Worm (Caenorhabditis elegans) whole organism, L4 larva: Measurements from ENCODE around the gene nhr-129.

Source experiments
- D1046.2 ChIP-seq: fragments of 200-800 bp; sonication (Bioruptor generic); IDR thresholded peaks from 2 replicates; pipeline ENCODE4 v1.3.6; 2022; ENCODE audit warnings: missing genetic modification characterization, missing compliant biosample characterization
- F37D6.2 ChIP-seq: sonication (generic microtip); optimal IDR thresholded peaks from 2 replicates; lab custom pipeline; 2016; ENCODE audit warnings: mild to moderate bottlenecking, missing genetic modification characterization, missing compliant biosample characterization
- F49E8.2 ChIP-seq: sonication (generic microtip); optimal IDR thresholded peaks from 2 replicates; lab custom pipeline; 2016; ENCODE audit warnings: missing compliant biosample characterization, mild to moderate bottlenecking, missing genetic modification characterization, borderline replicate concordance
- R02D3.7 ChIP-seq: fragments of 150-350 bp; sonication (generic microtip); optimal IDR thresholded peaks from 3 replicates; lab custom pipeline; 2014; ENCODE audit warnings: missing biosample characterization, missing genetic modification characterization
- Y105C5A.15 ChIP-seq: fragments of 200-800 bp; sonication (Bioruptor generic); IDR thresholded peaks from 2 replicates; pipeline ENCODE4 v1.3.6; 2022; ENCODE audit warnings: missing genetic modification characterization, missing compliant biosample characterization
- Y48G9A.11 ChIP-seq: fragments of 200-800 bp; sonication (Bioruptor generic); IDR thresholded peaks from 2 replicates; pipeline ENCODE4 v1.3.6; 2022; ENCODE audit warnings: missing genetic modification reagents, missing genetic modification characterization, missing compliant biosample characterization
- Y5F2A.4 ChIP-seq: fragments of 200-800 bp; sonication (Bioruptor generic); optimal IDR thresholded peaks from 2 replicates; lab custom pipeline; 2018; ENCODE audit warnings: mild to moderate bottlenecking, missing genetic modification characterization, missing compliant biosample characterization
- ZK337.2 ChIP-seq: fragments of 200-800 bp; sonication (Bioruptor generic); IDR thresholded peaks from 2 replicates; pipeline ENCODE4 v1.3.6; 2022; ENCODE audit warnings: missing genetic modification reagents, missing genetic modification characterization, missing compliant biosample characterization
- ZK546.5 ChIP-seq, 2 experiments: sonication (generic microtip); optimal IDR thresholded peaks; 2 replicates each; lab custom pipeline; 2017; ENCODE audit warnings: missing biosample characterization in 2 of 2, missing genetic modification characterization in 2 of 2
- aha-1 ChIP-seq: fragments of 150-350 bp; peaks from one replicate; lab custom pipeline; 2014; ENCODE audit warnings: missing biosample characterization, missing genetic modification characterization
- ama-1 ChIP-seq: fragments of 150-350 bp; optimal IDR thresholded peaks from 2 replicates; lab custom pipeline; 2014; ENCODE audit warnings: inconsistent platforms, mixed read lengths
- arid-1 ChIP-seq: fragments of 200-800 bp; sonication (Bioruptor generic); conservative IDR thresholded peaks from 2 replicates; pipeline ENCODE4 v1.3.6; 2022; ENCODE audit warnings: missing genetic modification reagents, missing genetic modification characterization, missing compliant biosample characterization
- ceh-28 ChIP-seq: fragments of 150-350 bp; optimal IDR thresholded peaks from 2 replicates; lab custom pipeline; 2014; ENCODE audit warnings: missing biosample characterization, missing genetic modification reagents, missing genetic modification characterization
- ceh-32 ChIP-seq: sonication (generic microtip); optimal IDR thresholded peaks from 2 replicates; lab custom pipeline; 2016; ENCODE audit warnings: mild to moderate bottlenecking, missing genetic modification characterization, missing compliant biosample characterization; ENCODE audit not compliant: poor library complexity
- ceh-44 ChIP-seq: fragments of 200-800 bp; sonication (Bioruptor generic); IDR thresholded peaks from 2 replicates; pipeline ENCODE4 v1.3.6; 2022; ENCODE audit warnings: missing genetic modification reagents, missing genetic modification characterization, missing compliant biosample characterization
- ces-1 ChIP-seq: fragments of 150-350 bp; sonication (generic microtip); optimal IDR thresholded peaks from 4 replicates; lab custom pipeline; 2014; ENCODE audit warnings: missing biosample characterization, missing genetic modification reagents, missing genetic modification characterization
- cey-2 ChIP-seq: sonication (generic microtip); optimal IDR thresholded peaks from 3 replicates; lab custom pipeline; 2017; ENCODE audit warnings: missing genetic modification characterization, mild to moderate bottlenecking, missing compliant biosample characterization, antibody characterized with exemption, borderline replicate concordance; ENCODE audit not compliant: insufficient read depth
- daf-16 ChIP-seq, 3 experiments: sonication (generic microtip); optimal IDR thresholded peaks; 2 replicates each; lab custom pipeline; 2016 to 2017; ENCODE audit warnings: missing genetic modification characterization in 3 of 3, missing genetic modification reagents in 3 of 3, mild to moderate bottlenecking in 2 of 3, missing compliant biosample characterization in 2 of 3, missing biosample characterization in 1 of 3, moderate library complexity in 1 of 3
- dmd-6 ChIP-seq: fragments of 200-800 bp; sonication (Bioruptor generic); IDR thresholded peaks from 2 replicates; pipeline ENCODE4 v1.3.6; 2022; ENCODE audit warnings: missing genetic modification reagents, missing genetic modification characterization, missing compliant biosample characterization
- dpl-1 ChIP-seq: fragments of 150-350 bp; optimal IDR thresholded peaks from 2 replicates; lab custom pipeline; 2014; ENCODE audit warnings: missing biosample characterization, missing genetic modification reagents, missing genetic modification characterization
- egl-43 ChIP-seq: fragments of 200-800 bp; sonication (Bioruptor generic); IDR thresholded peaks from 2 replicates; pipeline ENCODE4 v1.3.6; 2022; ENCODE audit warnings: missing genetic modification reagents, missing genetic modification characterization, missing compliant biosample characterization
- fos-1 ChIP-seq: fragments of 150-350 bp; optimal IDR thresholded peaks from 2 replicates; lab custom pipeline; 2014; ENCODE audit warnings: missing biosample characterization, missing genetic modification characterization
- hif-1 ChIP-seq, 2 experiments: sonication (generic microtip); optimal IDR thresholded peaks; 2 replicates each; lab custom pipeline; 2016 to 2017; ENCODE audit warnings: missing compliant biosample characterization in 2 of 2, missing genetic modification characterization in 2 of 2, missing genetic modification reagents in 2 of 2, missing genotype in 2 of 2, mild to moderate bottlenecking in 1 of 2
- hlh-11 ChIP-seq: fragments of 200-800 bp; sonication (Bioruptor generic); optimal IDR thresholded peaks from 2 replicates; lab custom pipeline; 2018; ENCODE audit warnings: mild to moderate bottlenecking, missing genetic modification characterization, missing compliant biosample characterization
- hlh-30 ChIP-seq: sonication (generic microtip); optimal IDR thresholded peaks from 2 replicates; lab custom pipeline; 2017; ENCODE audit warnings: antibody characterized with exemption, mild to moderate bottlenecking, missing genetic modification characterization, missing compliant biosample characterization; ENCODE audit not compliant: insufficient read depth
- hmg-1.1 ChIP-seq: fragments of 200-800 bp; sonication (Bioruptor generic); IDR thresholded peaks from 2 replicates; pipeline ENCODE4 v1.3.6; 2022; ENCODE audit warnings: missing genetic modification reagents, missing genetic modification characterization, missing compliant biosample characterization
- lim-7 ChIP-seq: fragments of 200-800 bp; sonication (Bioruptor generic); IDR thresholded peaks from 2 replicates; pipeline ENCODE4 v1.3.6; 2022; ENCODE audit warnings: missing genetic modification characterization, missing compliant biosample characterization
- lin-1 ChIP-seq: fragments of 200-800 bp; sonication (Bioruptor generic); IDR thresholded peaks from 2 replicates; pipeline ENCODE4 v1.3.6; 2022; ENCODE audit warnings: missing genetic modification reagents, missing genetic modification characterization, missing compliant biosample characterization
- lin-15B ChIP-seq: fragments of 150-350 bp; sonication (generic microtip); optimal IDR thresholded peaks from 3 replicates; lab custom pipeline; 2014; ENCODE audit warnings: missing biosample characterization, missing genetic modification characterization
- lin-29 ChIP-seq: fragments of 200-800 bp; sonication (Bioruptor generic); IDR thresholded peaks from 2 replicates; pipeline ENCODE4 v1.3.6; 2022; ENCODE audit warnings: missing genetic modification reagents, missing genetic modification characterization, missing compliant biosample characterization
- lsy-2 ChIP-seq, 2 experiments: fragments of 150-350 bp in 1 of 2; sonication (generic microtip) in 1 of 2; optimal IDR thresholded peaks; 2 replicates each; lab custom pipeline; 2014 to 2017; ENCODE audit warnings: missing biosample characterization in 2 of 2, missing genetic modification characterization in 2 of 2
- madf-9 ChIP-seq: fragments of 200-800 bp; sonication (Bioruptor generic); conservative IDR thresholded peaks from 2 replicates; pipeline ENCODE4 v1.3.6; 2022; ENCODE audit warnings: missing genetic modification reagents, missing genetic modification characterization, missing compliant biosample characterization
- mdl-1 ChIP-seq, 2 experiments: fragments of 150-350 bp in 1 of 2; sonication (generic microtip) in 1 of 2; optimal IDR thresholded peaks; 2 replicates each; lab custom pipeline; 2014 to 2017; ENCODE audit warnings: missing biosample characterization in 2 of 2, missing genetic modification characterization in 2 of 2
- mep-1 ChIP-seq: fragments of 150-350 bp; sonication (generic microtip); optimal IDR thresholded peaks from 3 replicates; lab custom pipeline; 2014; ENCODE audit warnings: missing biosample characterization, missing genetic modification characterization
- mxl-3 ChIP-seq: fragments of 200-800 bp; sonication (Bioruptor generic); optimal IDR thresholded peaks from 2 replicates; lab custom pipeline; 2018; ENCODE audit warnings: mild to moderate bottlenecking, missing genetic modification characterization, missing compliant biosample characterization
- nhr-237 ChIP-seq: sonication (generic microtip); optimal IDR thresholded peaks from 2 replicates; lab custom pipeline; 2017; ENCODE audit warnings: missing biosample characterization, missing genetic modification characterization
- nhr-25 ChIP-seq: sonication (generic microtip); optimal IDR thresholded peaks from 2 replicates; lab custom pipeline; 2017; ENCODE audit warnings: missing genetic modification characterization, mild to moderate bottlenecking, missing compliant biosample characterization, antibody characterized with exemption, moderate library complexity, borderline replicate concordance; ENCODE audit not compliant: insufficient read depth
- nhr-42 ChIP-seq: fragments of 200-800 bp; sonication (Bioruptor generic); IDR thresholded peaks from 2 replicates; pipeline ENCODE4 v1.3.6; 2022; ENCODE audit warnings: missing genetic modification characterization, missing compliant biosample characterization
- nhr-48 ChIP-seq: sonication (generic microtip); optimal IDR thresholded peaks from 2 replicates; lab custom pipeline; 2016; ENCODE audit warnings: mild to moderate bottlenecking, missing genetic modification characterization, missing compliant biosample characterization
- nhr-6 ChIP-seq: fragments of 150-350 bp; optimal IDR thresholded peaks from 2 replicates; lab custom pipeline; 2014; ENCODE audit warnings: missing biosample characterization, missing genetic modification characterization
- pha-4 ChIP-seq, 2 experiments: fragments of 150-350 bp in 1 of 2; fragments of 200-800 bp in 1 of 2; sonication (Bioruptor generic) in 1 of 2; IDR thresholded peaks in 1 of 2; optimal IDR thresholded peaks in 1 of 2; 2 replicates each; pipeline versions ENCODE4 v1.3.6 to Lab custom; 2014 to 2022; ENCODE audit warnings: missing genetic modification characterization in 2 of 2, missing genetic modification reagents in 2 of 2, missing biosample characterization in 1 of 2, missing compliant biosample characterization in 1 of 2
- php-3 ChIP-seq: fragments of 200-800 bp; sonication (Bioruptor generic); IDR thresholded peaks from 2 replicates; pipeline ENCODE4 v1.3.6; 2022; ENCODE audit warnings: missing genetic modification reagents, missing genetic modification characterization, missing compliant biosample characterization
- sdz-12 ChIP-seq: fragments of 200-800 bp; sonication (Bioruptor generic); optimal IDR thresholded peaks from 2 replicates; lab custom pipeline; 2018; ENCODE audit warnings: mild to moderate bottlenecking, missing genetic modification characterization, missing compliant biosample characterization
- set-16 ChIP-seq: fragments of 200-800 bp; sonication (Bioruptor generic); IDR thresholded peaks from 2 replicates; pipeline ENCODE4 v1.3.6; 2022; ENCODE audit warnings: missing genetic modification reagents, missing genetic modification characterization, missing compliant biosample characterization
- skn-1 ChIP-seq: fragments of 150-350 bp; optimal IDR thresholded peaks from 2 replicates; lab custom pipeline; 2014; ENCODE audit warnings: missing biosample characterization, missing genetic modification characterization
- tag-97 ChIP-seq: fragments of 200-800 bp; sonication (Bioruptor generic); IDR thresholded peaks from 2 replicates; pipeline ENCODE4 v1.3.6; 2022; ENCODE audit warnings: missing genetic modification characterization, missing compliant biosample characterization
- unc-130 ChIP-seq: sonication (generic microtip); optimal IDR thresholded peaks from 2 replicates; lab custom pipeline; 2016; ENCODE audit warnings: missing genetic modification reagents, missing genetic modification characterization, missing compliant biosample characterization
- unc-39 ChIP-seq: sonication (generic microtip); optimal IDR thresholded peaks from 2 replicates; lab custom pipeline; 2017; ENCODE audit warnings: missing biosample characterization, missing genetic modification characterization
- zfp-2 ChIP-seq: sonication (generic microtip); optimal IDR thresholded peaks from 2 replicates; lab custom pipeline; 2016; ENCODE audit warnings: mild to moderate bottlenecking, missing genetic modification characterization, missing compliant biosample characterization
- zip-11 ChIP-seq: fragments of 200-800 bp; sonication (Bioruptor generic); IDR thresholded peaks from 2 replicates; pipeline ENCODE4 v1.3.6; 2022; ENCODE audit warnings: missing genetic modification characterization, missing compliant biosample characterization

nhr-129 gene

ce11 chrV:13371336-13371735 lies 40.5 kb upstream of the nhr-129 start:
- no peak for TF ChIP-seq hif-1 (tag; optimal IDR thresholded peaks at IDR 0.05; lab: Kevin White, UChicago)
- no peak for TF ChIP-seq lim-7 (GFP tag; lab: Robert Waterston, UW)
- TF ChIP-seq daf-16 (GFP tag; optimal IDR thresholded peaks at IDR 0.05; lab: Kevin White, UChicago): no peak
- no peak for TF ChIP-seq daf-16 (tag; optimal IDR thresholded peaks at IDR 0.05; lab: Kevin White, UChicago)
- peak; percentile 96 for TF ChIP-seq aha-1 (tag; lab: Kevin White, UChicago)
- TF ChIP-seq madf-9 (GFP tag; lab: Robert Waterston, UW): no peak
- TF ChIP-seq ceh-28 (tag; lab: Kevin White, UChicago): no peak
- no peak for TF ChIP-seq arid-1
- no peak for TF ChIP-seq tag-97 (GFP tag; lab: Robert Waterston, UW)
- TF ChIP-seq nhr-25 (tag; lab: Kevin White, UChicago): peak; percentile 94
- no peak for TF ChIP-seq unc-130 (GFP tag; lab: Kevin White, UChicago)
- TF ChIP-seq nhr-48 (tag; lab: Kevin White, UChicago): peak; percentile 62
- no peak for TF ChIP-seq ceh-32 (tag; lab: Kevin White, UChicago)
- TF ChIP-seq ces-1 (GFP tag; lab: Kevin White, UChicago): no peak
- no peak for TF ChIP-seq set-16 (GFP tag; lab: Robert Waterston, UW)
- peak; percentile 19; the same call in 1 of the 2 replicates for TF ChIP-seq dmd-6 (GFP tag; lab: Robert Waterston, UW)
- no peak for TF ChIP-seq lin-1
- peak; percentile 56 for TF ChIP-seq hlh-30 (tag; lab: Kevin White, UChicago)
- TF ChIP-seq sdz-12 (GFP tag; lab: Kevin White, UChicago): no peak
- no peak for TF ChIP-seq php-3 (GFP tag; lab: Robert Waterston, UW)
- no peak for TF ChIP-seq fos-1 (tag; lab: Kevin White, UChicago)
- TF ChIP-seq lsy-2 (tag; optimal IDR thresholded peaks at IDR 0.05; lab: Kevin White, UChicago): peak; percentile 21 to 43
- TF ChIP-seq skn-1: no peak
- no peak for TF ChIP-seq hmg-1.1
- TF ChIP-seq F37D6.2: no peak
- no peak for TF ChIP-seq lin-29 (GFP tag; lab: Robert Waterston, UW)
- no peak for TF ChIP-seq dpl-1
- no peak for TF ChIP-seq D1046.2 (GFP tag; lab: Robert Waterston, UW)
- no peak for TF ChIP-seq egl-43 (GFP tag; lab: Robert Waterston, UW)
- TF ChIP-seq F49E8.2: no peak
- no peak for TF ChIP-seq Y105C5A.15 (GFP tag; lab: Robert Waterston, UW)
- TF ChIP-seq cey-2 (tag; lab: Kevin White, UChicago): peak; percentile 1
- TF ChIP-seq ama-1 (lab: Kevin White, UChicago): peak; percentile 46
- peak; percentile 74 for TF ChIP-seq mep-1 (tag; lab: Kevin White, UChicago)
- no peak for TF ChIP-seq zip-11 (GFP tag; lab: Robert Waterston, UW)
- TF ChIP-seq unc-39: no peak
- no peak for TF ChIP-seq zfp-2 (tag; lab: Kevin White, UChicago)
- no peak for TF ChIP-seq nhr-237 (tag; lab: Kevin White, UChicago)
- TF ChIP-seq nhr-42 (GFP tag; lab: Robert Waterston, UW): no peak
- no peak for TF ChIP-seq ZK337.2
- TF ChIP-seq lin-15B: no peak
- no peak for TF ChIP-seq ceh-44 (GFP tag; lab: Robert Waterston, UW)
- peak; percentile 72 for TF ChIP-seq hlh-11 (tag; lab: Kevin White, UChicago)
- no peak for TF ChIP-seq R02D3.7
- TF ChIP-seq mxl-3 (GFP tag; lab: Kevin White, UChicago): peak; percentile 57
- no peak for TF ChIP-seq Y5F2A.4 (GFP tag; lab: Kevin White, UChicago)
- no peak for TF ChIP-seq Y48G9A.11 (GFP tag; lab: Robert Waterston, UW)
- no peak for TF ChIP-seq nhr-6 (tag; lab: Kevin White, UChicago)
- TF ChIP-seq mdl-1 (tag; optimal IDR thresholded peaks at IDR 0.05; lab: Kevin White, UChicago): peak in 1 of 2 experiments; percentile 68
- no peak for TF ChIP-seq ZK546.5 (tag; optimal IDR thresholded peaks at IDR 0.05; lab: Kevin White, UChicago)
- TF ChIP-seq pha-4 (GFP tag; IDR thresholded peaks at IDR 0.05; lab: Robert Waterston, UW): no peak
- no peak for TF ChIP-seq pha-4 (tag; optimal IDR thresholded peaks at IDR 0.05; lab: Kevin White, UChicago)
